Worm (Caenorhabditis elegans) whole organism, early embryonic: ENCODE data around the gene F07B10.4.

Experiments
- B0310.2 ChIP-seq: sonication (generic microtip); optimal IDR thresholded peaks from 2 replicates; lab custom pipeline; 2016; ENCODE audit warnings: mild to moderate bottlenecking, missing genetic modification characterization, missing compliant biosample characterization
- aly-1 ChIP-seq: sonication (generic microtip); optimal IDR thresholded peaks from 2 replicates; lab custom pipeline; 2016; ENCODE audit warnings: missing genetic modification characterization, missing compliant biosample characterization
- ama-1 ChIP-seq: fragments of 150-350 bp; optimal IDR thresholded peaks from 2 replicates; lab custom pipeline; 2014
- hmbx-1 ChIP-seq: sonication (generic microtip); optimal IDR thresholded peaks from 2 replicates; lab custom pipeline; 2016; ENCODE audit warnings: mild to moderate bottlenecking, missing genetic modification characterization, missing compliant biosample characterization
- sea-1 ChIP-seq: fragments of 200-800 bp; sonication (Bioruptor generic); conservative IDR thresholded peaks from 2 replicates; pipeline ENCODE4 v1.3.6; 2022; ENCODE audit warnings: missing genetic modification characterization, missing compliant biosample characterization

ce11 chrV:11263025-11263424, at the start of gene F07B10.4:
- TF ChIP-seq sea-1: no peak
- TF ChIP-seq hmbx-1 (tag; lab: Kevin White, UChicago): no peak
- TF ChIP-seq B0310.2: no peak
- TF ChIP-seq aly-1 (tag; lab: Kevin White, UChicago): no peak
- TF ChIP-seq ama-1 (lab: Kevin White, UChicago): no peak
